Worm (Caenorhabditis elegans) whole organism, L4 larva: ENCODE data around the gene F54C8.6.
"Not testable (repeated sequence)": the region's sequence is repeated elsewhere in the genome, so short reads cannot be mapped to it uniquely, and the experiment has no call there.

Experiments
- D1046.2 ChIP-seq: fragments of 200-800 bp; sonication (Bioruptor generic); IDR thresholded peaks from 2 replicates; pipeline ENCODE4 v1.3.6; 2022; ENCODE audit warnings: missing genetic modification characterization, missing compliant biosample characterization
- F26F4.8 ChIP-seq: fragments of 200-800 bp; sonication (Bioruptor generic); conservative IDR thresholded peaks from 2 replicates; pipeline ENCODE4 v1.3.6; 2022; ENCODE audit warnings: missing genetic modification characterization, missing compliant biosample characterization
- F37D6.2 ChIP-seq: sonication (generic microtip); optimal IDR thresholded peaks from 2 replicates; lab custom pipeline; 2016; ENCODE audit warnings: mild to moderate bottlenecking, missing genetic modification characterization, missing compliant biosample characterization
- F44E2.7 ChIP-seq: fragments of 200-800 bp; sonication (Bioruptor generic); IDR thresholded peaks from 2 replicates; pipeline ENCODE4 v2.1.2; 2022; ENCODE audit warnings: missing genetic modification characterization, missing compliant biosample characterization
- F49E8.2 ChIP-seq: sonication (generic microtip); optimal IDR thresholded peaks from 2 replicates; lab custom pipeline; 2016; ENCODE audit warnings: missing compliant biosample characterization, mild to moderate bottlenecking, missing genetic modification characterization, borderline replicate concordance
- Y105C5A.15 ChIP-seq: fragments of 200-800 bp; sonication (Bioruptor generic); IDR thresholded peaks from 2 replicates; pipeline ENCODE4 v1.3.6; 2022; ENCODE audit warnings: missing genetic modification characterization, missing compliant biosample characterization
- Y48G9A.11 ChIP-seq: fragments of 200-800 bp; sonication (Bioruptor generic); IDR thresholded peaks from 2 replicates; pipeline ENCODE4 v1.3.6; 2022; ENCODE audit warnings: missing genetic modification reagents, missing genetic modification characterization, missing compliant biosample characterization
- Y75B8A.6 ChIP-seq: fragments of 200-800 bp; sonication (Bioruptor generic); IDR thresholded peaks from 2 replicates; pipeline ENCODE4 v1.3.6; 2022; ENCODE audit warnings: missing genetic modification reagents, missing genetic modification characterization, missing compliant biosample characterization
- ZK337.2 ChIP-seq: fragments of 200-800 bp; sonication (Bioruptor generic); IDR thresholded peaks from 2 replicates; pipeline ENCODE4 v1.3.6; 2022; ENCODE audit warnings: missing genetic modification reagents, missing genetic modification characterization, missing compliant biosample characterization
- aha-1 ChIP-seq: fragments of 150-350 bp; peaks from one replicate; lab custom pipeline; 2014; ENCODE audit warnings: missing biosample characterization, missing genetic modification characterization
- aly-2 ChIP-seq: sonication (generic microtip); optimal IDR thresholded peaks from 2 replicates; lab custom pipeline; 2018; ENCODE audit warnings: missing biosample characterization, missing genetic modification characterization
- ama-1 ChIP-seq: fragments of 150-350 bp; optimal IDR thresholded peaks from 2 replicates; lab custom pipeline; 2014; ENCODE audit warnings: inconsistent platforms, mixed read lengths
- arid-1 ChIP-seq: fragments of 200-800 bp; sonication (Bioruptor generic); conservative IDR thresholded peaks from 2 replicates; pipeline ENCODE4 v1.3.6; 2022; ENCODE audit warnings: missing genetic modification reagents, missing genetic modification characterization, missing compliant biosample characterization
- ceh-20 ChIP-seq: fragments of 200-800 bp; sonication (Bioruptor generic); IDR thresholded peaks from 2 replicates; pipeline ENCODE4 v1.3.6; 2022; ENCODE audit warnings: missing genetic modification reagents, missing genetic modification characterization, missing compliant biosample characterization
- ceh-44 ChIP-seq: fragments of 200-800 bp; sonication (Bioruptor generic); IDR thresholded peaks from 2 replicates; pipeline ENCODE4 v1.3.6; 2022; ENCODE audit warnings: missing genetic modification reagents, missing genetic modification characterization, missing compliant biosample characterization
- cey-2 ChIP-seq: sonication (generic microtip); optimal IDR thresholded peaks from 3 replicates; lab custom pipeline; 2017; ENCODE audit warnings: missing genetic modification characterization, mild to moderate bottlenecking, missing compliant biosample characterization, antibody characterized with exemption, borderline replicate concordance; ENCODE audit not compliant: insufficient read depth
- ctbp-1 ChIP-seq: fragments of 200-800 bp; sonication (Bioruptor generic); IDR thresholded peaks from 2 replicates; pipeline ENCODE4 v1.3.6; 2022; ENCODE audit warnings: missing genetic modification reagents, missing genetic modification characterization, missing compliant biosample characterization
- dmd-9 ChIP-seq: fragments of 200-800 bp; sonication (Bioruptor generic); IDR thresholded peaks from 2 replicates; pipeline ENCODE4 v1.3.6; 2022; ENCODE audit warnings: missing genetic modification reagents, missing genetic modification characterization, missing compliant biosample characterization
- dpl-1 ChIP-seq: fragments of 150-350 bp; optimal IDR thresholded peaks from 2 replicates; lab custom pipeline; 2014; ENCODE audit warnings: missing biosample characterization, missing genetic modification reagents, missing genetic modification characterization
- fos-1 ChIP-seq: fragments of 150-350 bp; optimal IDR thresholded peaks from 2 replicates; lab custom pipeline; 2014; ENCODE audit warnings: missing biosample characterization, missing genetic modification characterization
- hlh-30 ChIP-seq: sonication (generic microtip); optimal IDR thresholded peaks from 2 replicates; lab custom pipeline; 2017; ENCODE audit warnings: antibody characterized with exemption, mild to moderate bottlenecking, missing genetic modification characterization, missing compliant biosample characterization; ENCODE audit not compliant: insufficient read depth
- hmg-1.1 ChIP-seq: fragments of 200-800 bp; sonication (Bioruptor generic); IDR thresholded peaks from 2 replicates; pipeline ENCODE4 v1.3.6; 2022; ENCODE audit warnings: missing genetic modification reagents, missing genetic modification characterization, missing compliant biosample characterization
- lin-1 ChIP-seq: fragments of 200-800 bp; sonication (Bioruptor generic); IDR thresholded peaks from 2 replicates; pipeline ENCODE4 v1.3.6; 2022; ENCODE audit warnings: missing genetic modification reagents, missing genetic modification characterization, missing compliant biosample characterization
- lin-15B ChIP-seq: fragments of 150-350 bp; sonication (generic microtip); optimal IDR thresholded peaks from 3 replicates; lab custom pipeline; 2014; ENCODE audit warnings: missing biosample characterization, missing genetic modification characterization
- lin-38 ChIP-seq: fragments of 200-800 bp; sonication (Bioruptor generic); IDR thresholded peaks from 2 replicates; pipeline ENCODE4 v1.3.6; 2022; ENCODE audit warnings: missing genetic modification reagents, missing genetic modification characterization, missing compliant biosample characterization
- lin-39 ChIP-seq: fragments of 150-350 bp; optimal IDR thresholded peaks from 2 replicates; lab custom pipeline; 2014; ENCODE audit warnings: missing biosample characterization, missing genetic modification reagents, missing genetic modification characterization
- lir-3 ChIP-seq: sonication (generic microtip); optimal IDR thresholded peaks from 2 replicates; lab custom pipeline; 2016; ENCODE audit warnings: mild to moderate bottlenecking, missing genetic modification characterization, missing compliant biosample characterization
- madf-5 ChIP-seq, 2 experiments: fragments of 200-800 bp; sonication (Bioruptor generic); IDR thresholded peaks; 2 replicates each; pipeline ENCODE4 v1.3.6; 2022; ENCODE audit warnings: missing compliant biosample characterization in 2 of 2, missing genetic modification characterization in 2 of 2
- madf-9 ChIP-seq: fragments of 200-800 bp; sonication (Bioruptor generic); conservative IDR thresholded peaks from 2 replicates; pipeline ENCODE4 v1.3.6; 2022; ENCODE audit warnings: missing genetic modification reagents, missing genetic modification characterization, missing compliant biosample characterization
- mdt-29 ChIP-seq: fragments of 200-800 bp; sonication (Bioruptor generic); IDR thresholded peaks from 2 replicates; pipeline ENCODE4 v1.3.6; 2022; ENCODE audit warnings: missing genetic modification reagents, missing genetic modification characterization, missing compliant biosample characterization
- nhr-10 ChIP-seq: fragments of 150-350 bp; optimal IDR thresholded peaks from 2 replicates; lab custom pipeline; 2014; ENCODE audit warnings: missing biosample characterization, missing genetic modification characterization
- nhr-102 ChIP-seq: sonication (generic microtip); optimal IDR thresholded peaks from 2 replicates; lab custom pipeline; 2016; ENCODE audit warnings: mild to moderate bottlenecking, missing genetic modification characterization, moderate library complexity, missing compliant biosample characterization
- nhr-42 ChIP-seq: fragments of 200-800 bp; sonication (Bioruptor generic); IDR thresholded peaks from 2 replicates; pipeline ENCODE4 v1.3.6; 2022; ENCODE audit warnings: missing genetic modification characterization, missing compliant biosample characterization
- nhr-77 ChIP-seq: fragments of 150-350 bp; optimal IDR thresholded peaks from 2 replicates; lab custom pipeline; 2014; ENCODE audit warnings: missing biosample characterization, missing genetic modification characterization
- pha-4 ChIP-seq, 2 experiments: fragments of 150-350 bp in 1 of 2; fragments of 200-800 bp in 1 of 2; sonication (Bioruptor generic) in 1 of 2; IDR thresholded peaks in 1 of 2; optimal IDR thresholded peaks in 1 of 2; 2 replicates each; pipeline versions ENCODE4 v1.3.6 to Lab custom; 2014 to 2022; ENCODE audit warnings: missing genetic modification characterization in 2 of 2, missing genetic modification reagents in 2 of 2, missing biosample characterization in 1 of 2, missing compliant biosample characterization in 1 of 2
- set-16 ChIP-seq: fragments of 200-800 bp; sonication (Bioruptor generic); IDR thresholded peaks from 2 replicates; pipeline ENCODE4 v1.3.6; 2022; ENCODE audit warnings: missing genetic modification reagents, missing genetic modification characterization, missing compliant biosample characterization
- snpc-1.2 ChIP-seq: fragments of 200-800 bp; sonication (Bioruptor generic); IDR thresholded peaks from 2 replicates; pipeline ENCODE4 v1.3.6; 2022; ENCODE audit warnings: missing genetic modification reagents, missing genetic modification characterization, missing compliant biosample characterization
- snpc-4 ChIP-seq: fragments of 150-350 bp; optimal IDR thresholded peaks from 2 replicates; lab custom pipeline; 2014; ENCODE audit warnings: missing biosample characterization, missing genetic modification characterization
- spr-1 ChIP-seq: sonication (generic microtip); optimal IDR thresholded peaks from 2 replicates; lab custom pipeline; 2016; ENCODE audit warnings: mild to moderate bottlenecking, missing genetic modification characterization, missing compliant biosample characterization
- spr-3 ChIP-seq: fragments of 200-800 bp; sonication (Bioruptor generic); optimal IDR thresholded peaks from 2 replicates; lab custom pipeline; 2018; ENCODE audit warnings: mild to moderate bottlenecking, missing genetic modification characterization, missing compliant biosample characterization
- tag-97 ChIP-seq: fragments of 200-800 bp; sonication (Bioruptor generic); IDR thresholded peaks from 2 replicates; pipeline ENCODE4 v1.3.6; 2022; ENCODE audit warnings: missing genetic modification characterization, missing compliant biosample characterization
- tra-1 ChIP-seq: fragments of 200-800 bp; sonication (Bioruptor generic); IDR thresholded peaks from 2 replicates; pipeline ENCODE4 v1.3.6; 2022; ENCODE audit warnings: missing genetic modification reagents, missing genetic modification characterization, missing compliant biosample characterization
- unc-130 ChIP-seq: sonication (generic microtip); optimal IDR thresholded peaks from 2 replicates; lab custom pipeline; 2016; ENCODE audit warnings: missing genetic modification reagents, missing genetic modification characterization, missing compliant biosample characterization
- vab-7 ChIP-seq: fragments of 200-800 bp; sonication (Bioruptor generic); IDR thresholded peaks from 2 replicates; pipeline ENCODE4 v1.3.6; 2022; ENCODE audit warnings: missing genetic modification reagents, missing genetic modification characterization, missing compliant biosample characterization
- zfp-2 ChIP-seq: sonication (generic microtip); optimal IDR thresholded peaks from 2 replicates; lab custom pipeline; 2016; ENCODE audit warnings: mild to moderate bottlenecking, missing genetic modification characterization, missing compliant biosample characterization
- zfp-3 ChIP-seq: fragments of 200-800 bp; sonication (Bioruptor generic); conservative IDR thresholded peaks from 2 replicates; pipeline ENCODE4 v1.3.6; 2022; ENCODE audit warnings: missing genetic modification reagents, missing genetic modification characterization, missing compliant biosample characterization
- zip-11 ChIP-seq: fragments of 200-800 bp; sonication (Bioruptor generic); IDR thresholded peaks from 2 replicates; pipeline ENCODE4 v1.3.6; 2022; ENCODE audit warnings: missing genetic modification characterization, missing compliant biosample characterization
- zip-2 ChIP-seq: fragments of 150-350 bp; optimal IDR thresholded peaks from 2 replicates; lab custom pipeline; 2014; ENCODE audit warnings: missing biosample characterization, missing genetic modification characterization

The F54C8.6 gene

ce11 chrIII:9408304-9408703 lies 41.4 kb downstream of the F54C8.6 start:
- TF ChIP-seq F49E8.2 (tag; lab: Kevin White, UChicago), result peak; percentile 69
- 0 out of 2 replicates have a peak, but pooled peaks have one; percentile 38 for TF ChIP-seq dmd-9
- TF ChIP-seq snpc-1.2 (GFP tag; lab: Robert Waterston, UW), result peak; percentile 74
- 0 out of 2 replicates have a peak, but pooled peaks have one; percentile 28 for TF ChIP-seq mdt-29 (GFP tag; lab: Robert Waterston, UW)
- TF ChIP-seq vab-7 (GFP tag; lab: Robert Waterston, UW), result peak; percentile 88
- TF ChIP-seq unc-130 (GFP tag; lab: Kevin White, UChicago), result peak; percentile 84
- TF ChIP-seq snpc-4 (tag; lab: Kevin White, UChicago), result peak; percentile 68
- 0 out of 4 replicates have a peak, but pooled peaks of 1 of the 2 experiments have one; percentile 19 for TF ChIP-seq madf-5 (GFP tag; IDR thresholded peaks at IDR 0.05; lab: Robert Waterston, UW)
- peak; percentile 43; the same call in 1 of the 2 replicates for TF ChIP-seq ZK337.2 (GFP tag; lab: Robert Waterston, UW)
- TF ChIP-seq lin-38, result peak; percentile 98
- TF ChIP-seq D1046.2 (GFP tag; lab: Robert Waterston, UW), result 0 out of 2 replicates have a peak, but pooled peaks have one; percentile 55
- peak; percentile 66; the same call in 1 of the 2 replicates for TF ChIP-seq nhr-42
- peak; percentile 97 for TF ChIP-seq Y48G9A.11
- peak; percentile 26 for TF ChIP-seq aha-1 (tag; lab: Kevin White, UChicago)
- TF ChIP-seq pha-4 (GFP tag; IDR thresholded peaks at IDR 0.05; lab: Robert Waterston, UW), result peak; percentile 41; the same call in 1 of the 2 replicates
- TF ChIP-seq pha-4 (tag; optimal IDR thresholded peaks at IDR 0.05; lab: Kevin White, UChicago), result not testable (repeated sequence)
- TF ChIP-seq set-16 (GFP tag; lab: Robert Waterston, UW), result peak; percentile 63
- peak; percentile 96 for TF ChIP-seq ceh-44 (GFP tag; lab: Robert Waterston, UW)
- TF ChIP-seq ceh-20 (GFP tag; lab: Robert Waterston, UW), result peak; percentile 51; the same call in 1 of the 2 replicates
- peak; percentile 69; the same call in 1 of the 2 replicates for TF ChIP-seq arid-1
- TF ChIP-seq tra-1, result peak; percentile 66; the same call in 1 of the 2 replicates
- TF ChIP-seq, all 104 proteins: peak for 20; not testable (repeated sequence) for 84

ce11 chrIII:9406600-9406999 lies 43.1 kb downstream of the F54C8.6 start, which contains the start of gene T26G10.1:
TSS of gene T26G10.1 (minus strand) at chrIII:9406641.
- TF ChIP-seq dpl-1 (peak; percentile 68), nhr-10 (tag; lab: Kevin White, UChicago) (no peak), nhr-102 (tag; lab: Kevin White, UChicago) (peak; percentile 39), F26F4.8 (GFP tag; lab: Robert Waterston, UW) (no peak), fos-1 (tag; lab: Kevin White, UChicago) (no peak), tag-97 (GFP tag; lab: Robert Waterston, UW) (no peak), lin-15B (tag; lab: Kevin White, UChicago) (peak; percentile 55), set-16 (GFP tag; lab: Robert Waterston, UW) (no peak), lin-39 (tag; lab: Kevin White, UChicago) (no peak), cey-2 (tag; lab: Kevin White, UChicago) (no peak), Y48G9A.11 (peak; percentile 72), ctbp-1 (GFP tag; lab: Robert Waterston, UW) (peak; percentile 56; the same call in 1 of the 2 replicates), zfp-2 (tag; lab: Kevin White, UChicago) (no peak), spr-1 (no peak), hlh-30 (peak; percentile 34), aly-2 (tag; lab: Kevin White, UChicago) (no peak), F44E2.7 (GFP tag; lab: Robert Waterston, UW) (no peak), nhr-77 (no peak), spr-3 (no peak), lir-3 (tag; lab: Kevin White, UChicago) (no peak), ama-1 (lab: Kevin White, UChicago) (no peak), aha-1 (tag; lab: Kevin White, UChicago) (peak; percentile 88), arid-1 (peak; percentile 80), F37D6.2 (tag; lab: Kevin White, UChicago) (peak; percentile 3), Y75B8A.6 (no peak), ceh-20 (GFP tag; lab: Robert Waterston, UW) (0 out of 2 replicates have a peak, but pooled peaks have one; percentile 45), zip-11 (GFP tag; lab: Robert Waterston, UW) (no peak), zip-2 (no peak), Y105C5A.15 (GFP tag; lab: Robert Waterston, UW) (no peak), lin-1 (GFP tag; lab: Robert Waterston, UW) (no peak), madf-9 (GFP tag; lab: Robert Waterston, UW) (0 out of 2 replicates have a peak, but pooled peaks have one; percentile 42), zfp-3 (GFP tag; lab: Robert Waterston, UW) (no peak), hmg-1.1 (GFP tag; lab: Robert Waterston, UW) (peak; percentile 71)
